Fruit fly (Drosophila melanogaster) whole organism, embryonic: ENCODE results near the gene Atg12.

Experiments
- Adf1 ChIP-seq: fragments of 200-800 bp; sonication (Bioruptor generic); IDR thresholded peaks from 2 replicates; pipeline ENCODE4 v1.3.6; 2022; ENCODE audit warnings: missing biosample characterization, missing genetic modification characterization
- CG10147 ChIP-seq: fragments of 200-800 bp; sonication (Bioruptor generic); optimal IDR thresholded peaks from 2 replicates; lab custom pipeline; 2019; ENCODE audit warnings: missing biosample characterization, mild to moderate bottlenecking, missing genetic modification characterization, moderate library complexity
- CG10431 ChIP-seq: fragments of 200-800 bp; sonication (Bioruptor generic); optimal IDR thresholded peaks from 3 replicates; lab custom pipeline; 2018; ENCODE audit warnings: missing biosample characterization, mild to moderate bottlenecking, missing genetic modification characterization
- CG10979 ChIP-seq: fragments of 200-800 bp; sonication (Bioruptor generic); optimal IDR thresholded peaks from 2 replicates; lab custom pipeline; 2018; ENCODE audit warnings: missing biosample characterization, mild to moderate bottlenecking, missing genetic modification characterization, moderate library complexity
- CG11723 ChIP-seq: fragments of 200-800 bp; sonication (Bioruptor generic); optimal IDR thresholded peaks from 2 replicates; lab custom pipeline; 2017; ENCODE audit warnings: missing biosample characterization, mild to moderate bottlenecking, missing genetic modification characterization
- CG13624 ChIP-seq: fragments of 200-800 bp; sonication (Bioruptor generic); optimal IDR thresholded peaks from 2 replicates; lab custom pipeline; 2016; ENCODE audit warnings: missing biosample characterization, missing genetic modification characterization
- CG16813 ChIP-seq: fragments of 200-800 bp; sonication (Bioruptor generic); IDR thresholded peaks from 3 replicates; pipeline ENCODE4 v1.3.6; 2022; ENCODE audit warnings: missing biosample characterization, missing genetic modification characterization; ENCODE audit not compliant: partially characterized antibody
- CG17328 ChIP-seq: fragments of 200-800 bp; sonication (Bioruptor generic); IDR thresholded peaks from 2 replicates; pipeline ENCODE4 v1.3.6; 2022; ENCODE audit warnings: missing biosample characterization, missing genetic modification characterization
- CG17568 ChIP-seq: fragments of 200-800 bp; sonication (Bioruptor generic); optimal IDR thresholded peaks from 2 replicates; lab custom pipeline; 2018; ENCODE audit warnings: missing biosample characterization, mild to moderate bottlenecking, missing genetic modification characterization, moderate library complexity
- CG17829 ChIP-seq: fragments of 200-800 bp; optimal IDR thresholded peaks from 2 replicates; lab custom pipeline; 2019; ENCODE audit warnings: missing biosample characterization, mild to moderate bottlenecking, missing genetic modification characterization, moderate library complexity
- CG18619 ChIP-seq: fragments of 200-800 bp; sonication (Bioruptor generic); optimal IDR thresholded peaks from 3 replicates; lab custom pipeline; 2017; ENCODE audit warnings: missing biosample characterization, mild to moderate bottlenecking, missing genetic modification characterization
- CG2120 ChIP-seq: fragments of 200-800 bp; sonication (Bioruptor generic); optimal IDR thresholded peaks from 3 replicates; lab custom pipeline; 2016; ENCODE audit warnings: missing biosample characterization, missing genetic modification characterization
- CG30403 ChIP-seq: fragments of 200-800 bp; sonication (Bioruptor generic); optimal IDR thresholded peaks from 3 replicates; lab custom pipeline; 2016; ENCODE audit warnings: missing biosample characterization, missing genetic modification characterization
- CG31388 ChIP-seq: fragments of 200-800 bp; sonication (Bioruptor generic); optimal IDR thresholded peaks from 2 replicates; lab custom pipeline; 2016; ENCODE audit warnings: missing biosample characterization, missing genetic modification characterization
- CG4404 ChIP-seq: fragments of 200-800 bp; sonication (Bioruptor generic); IDR thresholded peaks from 2 replicates; pipeline ENCODE4 v1.3.6; 2022; ENCODE audit warnings: missing biosample characterization, missing genetic modification characterization
- CG9876 ChIP-seq: fragments of 200-800 bp; sonication (Bioruptor generic); optimal IDR thresholded peaks from 2 replicates; lab custom pipeline; 2016; ENCODE audit warnings: missing biosample characterization, missing genetic modification characterization
- Chrac-16 ChIP-seq: fragments of 200-800 bp; sonication (Bioruptor generic); optimal IDR thresholded peaks from 3 replicates; lab custom pipeline; 2016; ENCODE audit warnings: missing biosample characterization, missing genetic modification characterization
- Doc2 ChIP-seq: fragments of 200-800 bp; sonication (Bioruptor generic); IDR thresholded peaks from 2 replicates; pipeline ENCODE4 v1.3.6; 2022; ENCODE audit warnings: missing biosample characterization, missing genetic modification characterization
- Doc3 ChIP-seq: fragments of 200-800 bp; sonication (Bioruptor generic); IDR thresholded peaks from 3 replicates; pipeline ENCODE4 v1.3.6; 2022; ENCODE audit warnings: missing biosample characterization, missing genetic modification characterization; ENCODE audit not compliant: partially characterized antibody
- Elba2 ChIP-seq: fragments of 200-800 bp; sonication (Bioruptor generic); optimal IDR thresholded peaks from 3 replicates; lab custom pipeline; 2016; ENCODE audit warnings: missing biosample characterization, missing genetic modification characterization
- HLH54F ChIP-seq: fragments of 200-800 bp; sonication (Bioruptor generic); optimal IDR thresholded peaks from 3 replicates; lab custom pipeline; 2016; ENCODE audit warnings: missing biosample characterization, missing genetic modification characterization
- HmgZ ChIP-seq: fragments of 200-800 bp; sonication (Bioruptor generic); optimal IDR thresholded peaks from 2 replicates; lab custom pipeline; 2018; ENCODE audit warnings: missing biosample characterization, mild to moderate bottlenecking, missing genetic modification characterization
- Hmr ChIP-seq: fragments of 200-800 bp; sonication (Bioruptor generic); optimal IDR thresholded peaks from 3 replicates; lab custom pipeline; 2017; ENCODE audit warnings: mild to moderate bottlenecking, missing biosample characterization, missing genetic modification reagents, missing genetic modification characterization
- NC2β ChIP-seq: fragments of 200-800 bp; sonication (Bioruptor generic); optimal IDR thresholded peaks from 2 replicates; lab custom pipeline; 2016; ENCODE audit warnings: missing biosample characterization, missing genetic modification characterization
- Neu2 ChIP-seq: fragments of 200-800 bp; sonication (Bioruptor generic); optimal IDR thresholded peaks from 3 replicates; lab custom pipeline; 2016; ENCODE audit warnings: missing biosample characterization, missing genetic modification characterization, borderline replicate concordance
- PHDP ChIP-seq: fragments of 200-800 bp; sonication (Bioruptor generic); optimal IDR thresholded peaks from 3 replicates; lab custom pipeline; 2018; ENCODE audit warnings: missing biosample characterization, mild to moderate bottlenecking, missing genetic modification characterization, moderate library complexity
- Rx ChIP-seq: fragments of 200-800 bp; sonication (Bioruptor generic); IDR thresholded peaks from 2 replicates; pipeline ENCODE4 v1.3.6; 2022; ENCODE audit warnings: missing biosample characterization, missing genetic modification characterization
- Sox102F ChIP-seq: fragments of 200-800 bp; sonication (Bioruptor generic); optimal IDR thresholded peaks from 2 replicates; lab custom pipeline; 2018; ENCODE audit warnings: missing biosample characterization, mild to moderate bottlenecking, missing genetic modification characterization, moderate library complexity
- Stat92E ChIP-seq, 3 experiments: fragments of >200 bp in 2 of 3; fragments of 200-800 bp in 1 of 3; sonication (Bioruptor generic) in 1 of 3; optimal IDR thresholded peaks; 2 replicates each; lab custom pipeline; 2017 to 2019; ENCODE audit warnings: missing biosample characterization in 3 of 3, missing genetic modification characterization in 3 of 3, mild to moderate bottlenecking in 1 of 3, moderate library complexity in 1 of 3
- Xrp1 ChIP-seq: fragments of 200-800 bp; sonication (Bioruptor generic); IDR thresholded peaks from 2 replicates; pipeline ENCODE4 v1.3.6; 2022; ENCODE audit warnings: missing biosample characterization, missing genetic modification characterization
- amos ChIP-seq: fragments of 200-800 bp; sonication (Bioruptor generic); IDR thresholded peaks from 2 replicates; pipeline ENCODE4 v1.3.6; 2022; ENCODE audit warnings: missing biosample characterization, missing genetic modification characterization; ENCODE audit not compliant: partially characterized antibody
- aop ChIP-seq: fragments of 200-800 bp; sonication (Bioruptor generic); IDR thresholded peaks from 2 replicates; pipeline ENCODE4 v1.3.6; 2022; ENCODE audit warnings: missing biosample characterization, missing genetic modification characterization
- bigmax ChIP-seq: fragments of 200-800 bp; sonication (Bioruptor generic); optimal IDR thresholded peaks from 2 replicates; lab custom pipeline; 2018; ENCODE audit warnings: missing biosample characterization, mild to moderate bottlenecking, missing genetic modification characterization
- chm ChIP-seq: fragments of 200-800 bp; sonication (Bioruptor generic); IDR thresholded peaks from 2 replicates; pipeline ENCODE4 v1.3.6; 2022; ENCODE audit warnings: missing biosample characterization, missing genetic modification characterization
- crc ChIP-seq: fragments of 200-800 bp; sonication (Bioruptor generic); optimal IDR thresholded peaks from 2 replicates; lab custom pipeline; 2016; ENCODE audit warnings: missing biosample characterization, missing genetic modification characterization
- dm ChIP-seq: fragments of 200-800 bp; sonication (Bioruptor generic); optimal IDR thresholded peaks from 3 replicates; lab custom pipeline; 2016; ENCODE audit warnings: missing biosample characterization, missing genetic modification characterization
- dysf ChIP-seq: fragments of 200-800 bp; sonication (Bioruptor generic); IDR thresholded peaks from 3 replicates; pipeline ENCODE4 v1.3.6; 2022; ENCODE audit warnings: missing biosample characterization, missing genetic modification characterization
- esg ChIP-seq: fragments of 200-800 bp; sonication (Bioruptor generic); conservative IDR thresholded peaks from 2 replicates; pipeline ENCODE4 v1.3.6; 2022; ENCODE audit warnings: missing biosample characterization, missing genetic modification characterization
- ewg ChIP-seq: fragments of 200-800 bp; sonication (Bioruptor generic); optimal IDR thresholded peaks from 3 replicates; lab custom pipeline; 2017; ENCODE audit warnings: mild to moderate bottlenecking, missing biosample characterization, missing genetic modification reagents, missing genetic modification characterization
- jing ChIP-seq: fragments of 200-800 bp; sonication (Bioruptor generic); optimal IDR thresholded peaks from 2 replicates; lab custom pipeline; 2018; ENCODE audit warnings: missing biosample characterization, mild to moderate bottlenecking, missing genetic modification characterization
- kni ChIP-seq: fragments of 200-800 bp; sonication (Bioruptor generic); optimal IDR thresholded peaks from 3 replicates; lab custom pipeline; 2017; ENCODE audit warnings: mild to moderate bottlenecking, missing biosample characterization, missing genetic modification reagents, missing genetic modification characterization
- nerfin-1 ChIP-seq: fragments of 200-800 bp; sonication (Bioruptor generic); optimal IDR thresholded peaks from 3 replicates; lab custom pipeline; 2019; ENCODE audit warnings: missing biosample characterization, mild to moderate bottlenecking, missing genetic modification characterization, moderate library complexity
- pb ChIP-seq: fragments of 200-800 bp; sonication (Bioruptor generic); optimal IDR thresholded peaks from 3 replicates; lab custom pipeline; 2016; ENCODE audit warnings: missing biosample characterization, missing genetic modification characterization
- pho ChIP-seq: fragments of 200-800 bp; sonication (Bioruptor generic); optimal IDR thresholded peaks from 2 replicates; lab custom pipeline; 2016; ENCODE audit warnings: missing biosample characterization, missing genetic modification characterization
- pita ChIP-seq: fragments of 200-800 bp; sonication (Bioruptor generic); optimal IDR thresholded peaks from 2 replicates; lab custom pipeline; 2017; ENCODE audit warnings: missing biosample characterization, mild to moderate bottlenecking, missing genetic modification characterization
- sd ChIP-seq: fragments of 200-800 bp; sonication (Bioruptor generic); optimal IDR thresholded peaks from 3 replicates; lab custom pipeline; 2018; ENCODE audit warnings: missing biosample characterization, mild to moderate bottlenecking, missing genetic modification characterization, moderate library complexity
- seq ChIP-seq: fragments of 200-800 bp; sonication (Bioruptor generic); IDR thresholded peaks from 2 replicates; pipeline ENCODE4 v1.3.6; 2022; ENCODE audit warnings: missing biosample characterization, missing genetic modification characterization
- sima ChIP-seq: fragments of 200-800 bp; sonication (Bioruptor generic); optimal IDR thresholded peaks from 2 replicates; lab custom pipeline; 2016; ENCODE audit warnings: missing biosample characterization, missing genetic modification characterization
- ssp ChIP-seq: fragments of 200-800 bp; sonication (Bioruptor generic); IDR thresholded peaks from 2 replicates; pipeline ENCODE4 v1.3.6; 2022; ENCODE audit warnings: missing biosample characterization, missing genetic modification characterization
- vnd ChIP-seq: fragments of 200-800 bp; sonication (Bioruptor generic); IDR thresholded peaks from 3 replicates; pipeline ENCODE4 v1.3.6; 2022; ENCODE audit warnings: missing biosample characterization, missing genetic modification characterization; ENCODE audit not compliant: partially characterized antibody

The Atg12 gene

dm6 chr3L:12124975-12125374 lies 11.8 kb upstream of the Atg12 start, which contains the start of gene yps (continued):
- TF ChIP-seq Chrac-16 (GFP tag; lab: Kevin White, UChicago) (peak; percentile 64), CG17328 (GFP tag; lab: Robert Waterston, UW) (peak; percentile 98), jing (GFP tag; lab: Kevin White, UChicago) (no peak), CG18619 (GFP tag; lab: Kevin White, UChicago) (peak; percentile 96), Stat92E (GFP tag; optimal IDR thresholded peaks at IDR 0.05; lab: Kevin White, UChicago) (peak in 1 of 3 experiments; percentile 73), Sox102F (GFP tag; lab: Kevin White, UChicago) (peak; percentile 72), sd (tag; lab: Kevin White, UChicago) (peak; percentile 77), CG11723 (GFP tag; lab: Kevin White, UChicago) (peak; percentile 95), CG13624 (GFP tag; lab: Kevin White, UChicago) (peak; percentile 94), CG31388 (GFP tag; lab: Kevin White, UChicago) (peak; percentile 23), amos (GFP tag; lab: Robert Waterston, UW) (peak; percentile 89), crc (GFP tag; lab: Kevin White, UChicago) (peak; percentile 86), pb (GFP tag; lab: Kevin White, UChicago) (peak; percentile 96), HLH54F (GFP tag; lab: Kevin White, UChicago) (peak; percentile 87), seq (GFP tag; lab: Robert Waterston, UW) (peak; percentile 84), nerfin-1 (tag; lab: Kevin White, UChicago) (peak; percentile 89), CG17829 (tag; lab: Kevin White, UChicago) (peak; percentile 90), CG10979 (tag; lab: Kevin White, UChicago) (peak; percentile 80), CG10147 (GFP tag; lab: Kevin White, UChicago) (peak; percentile 85), Xrp1 (GFP tag; lab: Robert Waterston, UW) (peak; percentile 56; the same call in 1 of the 2 replicates), Neu2 (GFP tag; lab: Kevin White, UChicago) (peak; percentile 36), bigmax (GFP tag; lab: Kevin White, UChicago) (peak; percentile 90), NC2β (GFP tag; lab: Kevin White, UChicago) (peak; percentile 99), CG17568 (GFP tag; lab: Kevin White, UChicago) (peak; percentile 96), CG9876 (peak; percentile 92), CG10431 (GFP tag; lab: Kevin White, UChicago) (peak; percentile 97), Adf1 (GFP tag; lab: Robert Waterston, UW) (peak; percentile 73), Rx (GFP tag; lab: Robert Waterston, UW) (peak; percentile 89; the same call in 1 of the 2 replicates), vnd (GFP tag; lab: Robert Waterston, UW) (peak; percentile 49; the same call in 1 of the 3 replicates), HmgZ (tag; lab: Kevin White, UChicago) (peak; percentile 95), Doc2 (no peak), dysf (peak; percentile 83), CG4404 (GFP tag; lab: Robert Waterston, UW) (no peak), ssp (GFP tag; lab: Robert Waterston, UW) (peak; percentile 75), aop (GFP tag; lab: Robert Waterston, UW) (peak; percentile 42; the same call in 1 of the 2 replicates), esg (GFP tag; lab: Robert Waterston, UW) (0 out of 2 replicates have a peak, but pooled peaks have one; percentile 8), ewg (GFP tag; lab: Kevin White, UChicago) (peak; percentile 87), PHDP (tag; lab: Kevin White, UChicago) (peak; percentile 93), dm (GFP tag; lab: Kevin White, UChicago) (peak; percentile 93), pho (peak; percentile 87), kni (GFP tag; lab: Kevin White, UChicago) (peak; percentile 98), CG2120 (GFP tag; lab: Kevin White, UChicago) (peak; percentile 74), Hmr (GFP tag; lab: Kevin White, UChicago) (peak; percentile 99), Doc3 (GFP tag; lab: Robert Waterston, UW) (peak; percentile 59; the same call in 1 of the 3 replicates), sima (GFP tag; lab: Kevin White, UChicago) (peak; percentile 44), pita (GFP tag; lab: Kevin White, UChicago) (no peak), CG30403 (GFP tag; lab: Kevin White, UChicago) (peak; percentile 88), chm (GFP tag; lab: Robert Waterston, UW) (peak; percentile 98), Elba2 (GFP tag; lab: Kevin White, UChicago) (no peak), CG16813 (GFP tag; lab: Robert Waterston, UW) (peak; percentile 79)
